Fruit fly (Drosophila melanogaster): Measurements from ENCODE around the gene Mat89Ba.

Mat89Ba gene

dm6 chr3R:16263522-16264305 is 8.5 kb downstream of the Mat89Ba start, which contains the start of the genes bor and asun (continued):
- TF ChIP-seq nmo (GFP tag; optimal IDR thresholded peaks at IDR 0.05): peak; percentile 10
- no peak for TF ChIP-seq CG2875 (GFP tag; optimal IDR thresholded peaks at IDR 0.05)
- TF ChIP-seq wor (GFP tag; IDR thresholded peaks at IDR 0.05): no peak
- no peak for TF ChIP-seq CG43689 (GFP tag; IDR thresholded peaks at IDR 0.05)
- TF ChIP-seq mam (GFP tag; optimal IDR thresholded peaks at IDR 0.05): peak; percentile 15
- no peak for TF ChIP-seq CG4424 (GFP tag; optimal IDR thresholded peaks at IDR 0.05)
- no peak for TF ChIP-seq wek (GFP tag; optimal IDR thresholded peaks at IDR 0.05)
- peak; percentile 60; the same call in 1 of the 2 replicates for TF ChIP-seq inv (GFP tag; IDR thresholded peaks at IDR 0.05; ENCODE audit: partially characterized antibody)
- peak; percentile 49 for TF ChIP-seq CG4617 (GFP tag; optimal IDR thresholded peaks at IDR 0.05; ENCODE audit: borderline replicate concordance)
- no peak for TF ChIP-seq CG2889 (GFP tag; IDR thresholded peaks at IDR 0.05)
- no peak for TF ChIP-seq en (GFP tag; optimal IDR thresholded peaks at IDR 0.05)
- no peak for TF ChIP-seq oc (tag; optimal IDR thresholded peaks at IDR 0.05)
- no peak for TF ChIP-seq CG10274 (GFP tag; optimal IDR thresholded peaks at IDR 0.05)
- TF ChIP-seq CG1529 (GFP tag; optimal IDR thresholded peaks at IDR 0.05): no peak
- TF ChIP-seq CG9876 (GFP tag; optimal IDR thresholded peaks at IDR 0.05): no peak
- no peak for TF ChIP-seq exex (tag; optimal IDR thresholded peaks at IDR 0.05)
- peak; percentile 48 for TF ChIP-seq CG2120 (GFP tag; optimal IDR thresholded peaks at IDR 0.05)
- TF ChIP-seq her (GFP tag; optimal IDR thresholded peaks at IDR 0.05): peak; percentile 19
- TF ChIP-seq CG13123 (GFP tag; optimal IDR thresholded peaks at IDR 0.05): no peak
- TF ChIP-seq pfk (GFP tag; optimal IDR thresholded peaks at IDR 0.05): no peak
- TF ChIP-seq Abd-B (GFP tag; optimal IDR thresholded peaks at IDR 0.05): no peak
- TF ChIP-seq CG6175 (GFP tag; IDR thresholded peaks at IDR 0.05): no peak
- TF ChIP-seq GATAe (GFP tag; conservative IDR thresholded peaks at IDR 0.05): no peak
- no peak for TF ChIP-seq C15 (GFP tag; IDR thresholded peaks at IDR 0.05)
- TF ChIP-seq NC2β (GFP tag; optimal IDR thresholded peaks at IDR 0.05): peak; percentile 3
- peak; percentile 60 for TF ChIP-seq Ets97D (GFP tag; optimal IDR thresholded peaks at IDR 0.05)
- no peak for TF ChIP-seq rib (GFP tag; IDR thresholded peaks at IDR 0.05)
- TF ChIP-seq amos (GFP tag; IDR thresholded peaks at IDR 0.05; ENCODE audit: partially characterized antibody): peak; percentile 83; the same call in 1 of the 2 replicates
- no peak for TF ChIP-seq CG10959 (GFP tag; IDR thresholded peaks at IDR 0.05)
- TF ChIP-seq bcd (GFP tag; optimal IDR thresholded peaks at IDR 0.05): no peak
- TF ChIP-seq CG3065 (GFP tag; optimal IDR thresholded peaks at IDR 0.05): no peak
- 0 out of 2 replicates have a peak, but pooled peaks have one; percentile 23 for TF ChIP-seq chm (GFP tag; IDR thresholded peaks at IDR 0.05)
- no peak for TF ChIP-seq grau (tag; optimal IDR thresholded peaks at IDR 0.05)
- no peak for TF ChIP-seq bsh (GFP tag; optimal IDR thresholded peaks at IDR 0.05)
- TF ChIP-seq CG2712 (tag; optimal IDR thresholded peaks at IDR 0.05): peak; percentile 56
- no peak for TF ChIP-seq emc (GFP tag; optimal IDR thresholded peaks at IDR 0.05)
- no peak for TF ChIP-seq CG16815 (GFP tag; optimal IDR thresholded peaks at IDR 0.05)
- TF ChIP-seq H2.0 (GFP tag; IDR thresholded peaks at IDR 0.05): no peak
- no peak for TF ChIP-seq bowl (GFP tag; IDR thresholded peaks at IDR 0.05)
- TF ChIP-seq CG14860 (GFP tag; IDR thresholded peaks at IDR 0.05; ENCODE audit: partially characterized antibody): peak; percentile 13; the same call in 1 of the 3 replicates
- no peak for TF ChIP-seq Hmr (GFP tag; optimal IDR thresholded peaks at IDR 0.05)
- TF ChIP-seq Mrtf (GFP tag; IDR thresholded peaks at IDR 0.05): no peak
- no peak for TF ChIP-seq D19B (GFP tag; optimal IDR thresholded peaks at IDR 0.05)
- no peak for TF ChIP-seq dmrt99B (tag; optimal IDR thresholded peaks at IDR 0.05)
- TF ChIP-seq Dll (GFP tag; IDR thresholded peaks at IDR 0.05; ENCODE audit: partially characterized antibody): peak; percentile 85
- no peak for TF ChIP-seq CG10979 (tag; optimal IDR thresholded peaks at IDR 0.05)
- TF ChIP-seq nau (GFP tag; optimal IDR thresholded peaks at IDR 0.05): no peak
- TF ChIP-seq CG11560 (tag; IDR thresholded peaks at IDR 0.05): no peak
- TF ChIP-seq CG5953 (GFP tag; IDR thresholded peaks at IDR 0.05): no peak
